Worm (Caenorhabditis elegans): Measurements from ENCODE around the gene C16C8.8.

The C16C8.8 gene

DNA sequence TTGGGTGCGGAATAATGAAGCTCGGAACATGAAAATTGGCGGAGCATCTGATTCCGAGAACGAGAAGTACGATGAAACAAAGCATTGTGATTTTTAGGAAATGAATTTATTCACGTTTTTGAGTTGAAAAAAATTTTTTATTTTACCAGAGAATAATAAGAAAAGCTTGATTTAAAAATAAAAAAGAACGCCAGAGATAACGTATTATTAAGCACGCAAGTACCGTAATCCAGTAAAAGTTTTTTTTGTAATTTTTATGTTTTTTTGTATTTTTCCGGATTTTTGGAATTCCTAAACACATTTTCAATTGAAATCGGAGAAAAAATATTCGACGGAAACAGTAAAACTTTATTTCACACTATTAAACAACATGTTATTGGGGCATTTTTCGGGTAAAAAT, 18.3 kb downstream of the C16C8.8 start, which contains the start of gene C16C8.22:
Gene C16C8.22 (minus strand): TSS at position 101 of the 400 bp plus-strand sequence.
- no peak for TF ChIP-seq ref-1 (GFP tag; conservative IDR thresholded peaks at IDR 0.05)
- TF ChIP-seq flt-1 (GFP tag; IDR thresholded peaks at IDR 0.05): no peak
- no peak for TF ChIP-seq cog-1 (tag; optimal IDR thresholded peaks at IDR 0.05)
- no peak for TF ChIP-seq ztf-23 (GFP tag; IDR thresholded peaks at IDR 0.05)
- TF ChIP-seq T22C8.4 (GFP tag; IDR thresholded peaks at IDR 0.05): no peak
- TF ChIP-seq med-1 (GFP tag; optimal IDR thresholded peaks at IDR 0.05; ENCODE audit: insufficient read depth): no peak
- TF ChIP-seq ztf-29 (GFP tag; IDR thresholded peaks at IDR 0.05): no peak
- no peak for TF ChIP-seq klf-2 (GFP tag; conservative IDR thresholded peaks at IDR 0.05)
- no peak for TF ChIP-seq tab-1 (GFP tag; IDR thresholded peaks at IDR 0.05)

DNA sequence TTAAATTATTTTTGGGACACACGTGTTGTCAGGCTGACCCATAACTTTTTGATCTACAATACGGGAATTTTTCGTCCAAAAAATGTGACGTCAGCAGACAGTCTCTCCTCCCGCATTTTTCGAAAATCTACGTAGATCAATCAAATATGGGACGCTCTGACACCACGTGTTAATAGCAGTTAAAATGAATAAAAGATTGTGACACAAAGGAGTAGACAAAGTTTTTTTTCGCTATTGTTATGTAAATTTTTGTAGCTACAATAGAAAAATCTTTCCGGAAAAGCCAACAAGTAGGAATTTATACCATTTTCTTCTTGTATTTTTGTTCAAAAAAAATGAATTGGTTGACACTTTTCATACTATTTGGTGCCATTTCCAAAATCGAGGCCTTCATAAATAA, 20.1 kb downstream of the C16C8.8 start, which contains the start of gene C16C8.27:
Gene C16C8.27 (plus strand): TSS at position 301 of the 400 bp plus-strand sequence.
- no peak for TF ChIP-seq ztf-23 (GFP tag; IDR thresholded peaks at IDR 0.05)
- TF ChIP-seq med-1 (GFP tag; optimal IDR thresholded peaks at IDR 0.05; ENCODE audit: insufficient read depth): no peak
- no peak for TF ChIP-seq ztf-29 (GFP tag; IDR thresholded peaks at IDR 0.05)
- TF ChIP-seq T22C8.4 (GFP tag; IDR thresholded peaks at IDR 0.05): no peak
- no peak for TF ChIP-seq flt-1 (GFP tag; IDR thresholded peaks at IDR 0.05)
- TF ChIP-seq tab-1 (GFP tag; IDR thresholded peaks at IDR 0.05): no peak
- no peak for TF ChIP-seq klf-2 (GFP tag; conservative IDR thresholded peaks at IDR 0.05)
- TF ChIP-seq cog-1 (tag; optimal IDR thresholded peaks at IDR 0.05): no peak

DNA sequence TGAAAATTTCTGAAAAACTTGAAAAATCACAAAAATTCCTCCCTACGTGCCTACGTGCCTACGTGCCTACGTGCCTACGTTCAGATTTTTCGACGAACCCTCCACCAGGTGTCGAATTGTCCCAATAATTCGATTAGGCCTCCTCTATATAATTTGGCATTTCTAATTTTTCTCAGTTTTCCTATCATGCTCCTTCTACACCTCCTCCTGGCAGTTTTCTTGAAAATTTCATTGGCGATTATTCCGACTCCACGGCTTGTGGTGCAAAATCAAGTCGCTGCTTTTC, 20.9 kb downstream of the C16C8.8 start, which contains the start of gene C16C8.17:
Gene C16C8.17 (plus strand): TSS at position 187 of the 286 bp plus-strand sequence.
- TF ChIP-seq klf-2 (GFP tag; conservative IDR thresholded peaks at IDR 0.05): no peak
- no peak for TF ChIP-seq ref-1 (GFP tag; conservative IDR thresholded peaks at IDR 0.05)
- no peak for TF ChIP-seq ztf-29 (GFP tag; IDR thresholded peaks at IDR 0.05)
- TF ChIP-seq cog-1 (tag; optimal IDR thresholded peaks at IDR 0.05): no peak

DNA sequence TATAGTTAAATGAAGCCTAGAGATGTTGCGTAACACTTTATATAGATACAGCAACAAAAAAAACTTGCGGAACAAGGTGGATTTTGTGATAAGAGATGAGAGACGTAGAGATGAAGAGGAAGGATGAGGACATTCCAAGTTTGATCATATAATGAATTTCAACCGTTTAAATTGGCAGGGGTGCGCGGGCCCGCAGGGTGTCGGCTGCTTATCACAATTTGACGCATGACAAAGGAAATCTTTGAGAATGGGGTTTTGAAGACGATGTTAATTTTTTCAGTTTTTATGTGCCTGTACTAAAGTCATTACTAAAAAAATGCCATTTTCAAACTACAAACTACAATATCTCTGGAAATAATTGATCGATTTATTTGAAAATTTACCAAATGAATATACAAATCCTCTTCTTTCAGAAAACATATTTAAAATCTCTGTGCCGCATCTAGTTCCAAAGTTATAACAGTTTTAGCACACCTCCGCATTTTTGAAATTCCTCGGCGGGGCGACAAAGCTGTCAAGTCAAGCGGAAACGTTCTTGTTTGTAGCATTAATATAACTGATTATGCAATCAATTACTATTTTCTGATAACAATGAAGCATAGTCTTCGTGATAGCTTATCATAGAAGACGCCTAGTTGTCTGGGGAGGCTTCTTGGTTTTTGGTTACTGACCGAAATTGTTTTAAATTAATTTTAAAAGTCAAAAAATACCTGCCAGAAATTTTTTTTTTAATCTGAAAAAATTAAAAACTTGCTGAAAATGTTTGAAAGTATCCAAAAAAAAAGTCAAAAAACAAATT, 21.4 kb downstream of the C16C8.8 start:
- no peak for TF ChIP-seq ref-1 (GFP tag; conservative IDR thresholded peaks at IDR 0.05)
- no peak for TF ChIP-seq klf-2 (GFP tag; conservative IDR thresholded peaks at IDR 0.05)
- no peak for TF ChIP-seq tab-1 (GFP tag; IDR thresholded peaks at IDR 0.05)
- TF ChIP-seq ztf-29 (GFP tag; IDR thresholded peaks at IDR 0.05): no peak
- TF ChIP-seq ztf-23 (GFP tag; IDR thresholded peaks at IDR 0.05): no peak
- TF ChIP-seq T22C8.4 (GFP tag; IDR thresholded peaks at IDR 0.05): no peak
- no peak for TF ChIP-seq med-1 (GFP tag; optimal IDR thresholded peaks at IDR 0.05; ENCODE audit: insufficient read depth)
- no peak for TF ChIP-seq cog-1 (tag; optimal IDR thresholded peaks at IDR 0.05)
- no peak for TF ChIP-seq flt-1 (GFP tag; IDR thresholded peaks at IDR 0.05)

DNA sequence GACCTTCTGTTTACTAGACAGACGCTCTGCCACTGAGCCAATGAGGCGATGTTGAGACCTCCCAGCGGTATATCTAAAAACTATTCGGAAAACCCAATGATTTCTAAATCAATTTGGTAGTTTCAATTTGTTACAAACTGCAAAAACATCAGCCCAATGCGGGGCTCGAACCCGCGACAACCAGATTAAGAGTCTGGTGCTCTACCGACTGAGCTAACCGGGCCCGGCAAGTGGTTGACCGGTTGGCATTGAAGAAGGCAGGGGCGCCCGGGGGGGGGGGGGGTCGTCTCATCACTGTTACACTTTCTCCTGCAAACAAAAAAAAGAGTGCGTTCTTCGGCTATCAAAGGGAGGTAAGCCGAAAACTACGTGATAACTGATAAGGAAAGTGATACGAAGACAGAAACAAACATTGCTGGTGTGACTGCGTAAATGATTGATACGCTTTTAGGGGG, 22.2 kb downstream of the C16C8.8 start:
- TF ChIP-seq T22C8.4 (GFP tag; IDR thresholded peaks at IDR 0.05) (peak; percentile 62; the same call in 1 of the 2 replicates), tab-1 (GFP tag; IDR thresholded peaks at IDR 0.05) (peak; percentile 84), flt-1 (GFP tag; IDR thresholded peaks at IDR 0.05) (peak; percentile 85), ref-1 (GFP tag; conservative IDR thresholded peaks at IDR 0.05) (peak; percentile 46; the same call in 1 of the 2 replicates), ztf-23 (GFP tag; IDR thresholded peaks at IDR 0.05) (peak; percentile 72), med-1 (GFP tag; optimal IDR thresholded peaks at IDR 0.05; ENCODE audit: insufficient read depth) (no peak), klf-2 (GFP tag; conservative IDR thresholded peaks at IDR 0.05) (no peak), ztf-29 (GFP tag; IDR thresholded peaks at IDR 0.05) (0 out of 2 replicates have a peak, but pooled peaks have one; percentile 35), cog-1 (tag; optimal IDR thresholded peaks at IDR 0.05) (peak; percentile 14)

DNA sequence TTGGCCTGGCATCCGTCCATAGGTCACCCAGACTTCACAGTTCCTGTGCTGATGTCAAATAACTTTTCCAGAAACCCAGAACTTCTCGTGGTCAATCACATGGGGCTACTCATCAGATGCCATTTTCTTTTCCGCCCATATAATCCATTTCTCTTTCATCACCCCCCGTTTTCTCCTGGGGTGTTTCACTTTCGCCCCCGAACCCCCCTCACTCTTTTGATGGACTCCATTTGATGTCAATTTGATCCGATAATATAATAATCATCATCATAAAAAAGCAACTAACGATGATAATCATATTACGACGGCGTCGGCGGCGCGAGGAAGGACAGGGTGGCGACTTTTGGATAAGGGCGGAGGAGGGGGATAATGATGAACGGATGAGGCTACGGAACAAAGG, 23.2 kb downstream of the C16C8.8 start:
- no peak for TF ChIP-seq ztf-29 (GFP tag; IDR thresholded peaks at IDR 0.05)
- no peak for TF ChIP-seq ref-1 (GFP tag; conservative IDR thresholded peaks at IDR 0.05)
- TF ChIP-seq T22C8.4 (GFP tag; IDR thresholded peaks at IDR 0.05): no peak

DNA sequence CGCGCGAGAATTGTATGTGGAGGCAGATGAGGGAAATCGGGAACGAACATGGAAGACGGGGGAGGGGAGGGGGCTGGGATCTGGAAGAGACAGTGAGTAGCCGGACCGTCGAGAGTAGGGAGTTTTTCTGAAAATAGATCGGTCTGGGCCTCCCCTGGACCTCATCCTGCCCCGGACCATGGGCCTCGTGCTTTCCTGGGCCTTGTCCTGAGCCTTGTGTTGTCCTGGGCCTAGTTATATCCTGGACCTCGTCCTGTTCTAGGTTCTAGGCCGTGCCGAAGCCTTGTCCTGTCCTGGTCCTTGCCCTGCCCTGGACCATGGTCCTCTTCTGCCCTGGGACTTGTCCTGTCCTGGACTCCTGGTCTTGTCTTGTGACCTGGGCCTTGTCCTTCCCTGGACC, 24.1 kb downstream of the C16C8.8 start:
- TF ChIP-seq ztf-29 (GFP tag; IDR thresholded peaks at IDR 0.05) (no peak), med-1 (GFP tag; optimal IDR thresholded peaks at IDR 0.05; ENCODE audit: insufficient read depth) (no peak), flt-1 (GFP tag; IDR thresholded peaks at IDR 0.05) (no peak), ztf-23 (GFP tag; IDR thresholded peaks at IDR 0.05) (no peak), cog-1 (tag; optimal IDR thresholded peaks at IDR 0.05) (no peak), tab-1 (GFP tag; IDR thresholded peaks at IDR 0.05) (no peak), T22C8.4 (GFP tag; IDR thresholded peaks at IDR 0.05) (no peak), klf-2 (GFP tag; conservative IDR thresholded peaks at IDR 0.05) (no peak), ref-1 (GFP tag; conservative IDR thresholded peaks at IDR 0.05) (no peak)

DNA sequence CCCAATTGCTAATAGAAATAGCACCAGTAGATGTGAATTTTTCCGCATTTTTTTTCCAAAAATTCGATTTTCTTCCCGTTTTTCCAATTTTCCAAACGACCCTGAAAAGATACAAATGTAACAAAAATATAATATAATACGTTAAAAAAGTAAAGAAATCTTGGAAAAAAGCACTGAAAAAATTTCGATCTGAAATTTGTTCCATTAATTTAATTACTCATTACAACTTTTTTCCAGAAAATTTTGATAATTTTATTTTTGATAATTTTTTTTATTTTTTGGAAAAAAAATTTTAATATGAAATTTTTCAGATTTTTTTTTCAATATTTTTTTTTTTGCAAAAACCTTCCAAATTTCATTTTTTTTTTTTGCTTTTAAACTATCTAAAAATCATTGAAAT, 25.1 kb downstream of the C16C8.8 start, which contains the start of gene skpo-2:
Gene skpo-2 (minus strand): TSS at position 101 of the 400 bp plus-strand sequence.
- no peak for TF ChIP-seq klf-2 (GFP tag; conservative IDR thresholded peaks at IDR 0.05)

DNA sequence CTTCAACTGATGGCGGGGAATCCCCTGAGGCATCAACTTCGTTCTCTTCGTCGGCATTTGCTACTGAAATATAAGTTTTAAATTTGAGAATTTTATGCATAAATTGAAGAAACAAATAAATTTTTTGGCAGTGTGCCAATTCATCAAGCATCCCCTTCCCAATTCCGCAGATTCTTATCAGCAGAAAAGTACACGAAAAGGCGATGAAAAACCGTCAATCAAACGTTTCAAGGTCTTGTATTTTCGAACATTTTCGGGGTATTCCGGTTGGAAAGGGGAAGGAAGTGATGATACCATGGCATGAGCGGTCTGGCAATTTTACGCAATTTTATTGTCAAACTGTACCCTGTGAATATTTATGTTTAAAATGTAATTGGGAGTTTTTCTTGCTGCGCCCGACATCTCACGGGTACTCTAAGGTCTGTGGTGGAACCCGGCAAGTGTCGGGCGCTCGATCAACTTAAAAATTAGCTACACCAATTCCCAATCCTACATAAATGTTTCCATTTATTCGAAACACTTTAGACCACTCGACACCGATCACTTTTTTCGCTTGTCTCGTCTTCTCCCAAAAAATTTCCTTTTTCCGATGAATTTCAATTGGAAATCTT, 26.5 kb downstream of the C16C8.8 start:
- TF ChIP-seq flt-1 (GFP tag; IDR thresholded peaks at IDR 0.05): no peak
- no peak for TF ChIP-seq ref-1 (GFP tag; conservative IDR thresholded peaks at IDR 0.05)
- no peak for TF ChIP-seq T22C8.4 (GFP tag; IDR thresholded peaks at IDR 0.05)
- no peak for TF ChIP-seq ztf-23 (GFP tag; IDR thresholded peaks at IDR 0.05)
- no peak for TF ChIP-seq tab-1 (GFP tag; IDR thresholded peaks at IDR 0.05)
- TF ChIP-seq klf-2 (GFP tag; conservative IDR thresholded peaks at IDR 0.05): no peak
- TF ChIP-seq ztf-29 (GFP tag; IDR thresholded peaks at IDR 0.05): no peak
- no peak for TF ChIP-seq med-1 (GFP tag; optimal IDR thresholded peaks at IDR 0.05; ENCODE audit: insufficient read depth)
- TF ChIP-seq cog-1 (tag; optimal IDR thresholded peaks at IDR 0.05): no peak

DNA sequence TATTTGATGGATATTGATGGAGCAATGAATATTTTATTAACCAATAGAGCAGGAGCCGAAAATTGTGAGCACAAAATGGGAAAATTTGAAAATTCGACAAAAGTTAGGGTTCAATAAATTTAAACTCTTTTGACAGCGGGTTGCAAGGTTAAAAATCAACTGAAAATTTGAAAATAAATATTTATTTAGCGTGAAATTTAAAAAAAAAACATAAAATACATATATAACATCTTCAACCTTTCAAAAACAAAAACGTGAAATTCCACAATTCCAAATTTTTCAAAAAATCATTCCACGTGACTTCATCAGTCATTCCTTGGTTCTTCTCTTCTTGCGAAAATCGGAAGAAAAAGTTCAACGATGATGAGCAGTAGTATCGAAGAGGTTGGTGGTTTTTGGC, 32.1 kb downstream of the C16C8.8 start, which contains the start of gene C16C8.18:
Gene C16C8.18 (plus strand): TSS at position 301 of the 400 bp plus-strand sequence.
- TF ChIP-seq tab-1 (GFP tag; IDR thresholded peaks at IDR 0.05) (no peak), flt-1 (GFP tag; IDR thresholded peaks at IDR 0.05) (no peak), cog-1 (tag; optimal IDR thresholded peaks at IDR 0.05) (no peak), ref-1 (GFP tag; conservative IDR thresholded peaks at IDR 0.05) (no peak), T22C8.4 (GFP tag; IDR thresholded peaks at IDR 0.05) (no peak), ztf-29 (GFP tag; IDR thresholded peaks at IDR 0.05) (no peak), klf-2 (GFP tag; conservative IDR thresholded peaks at IDR 0.05) (no peak), ztf-23 (GFP tag; IDR thresholded peaks at IDR 0.05) (no peak), med-1 (GFP tag; optimal IDR thresholded peaks at IDR 0.05; ENCODE audit: insufficient read depth) (no peak)
